Worm (Caenorhabditis elegans): Measurements from ENCODE around the gene F54D5.9.

ce11 chrII:11569213-11569868, 24.7 kb upstream of the F54D5.9 start, which contains the start of the genes F54D5.23 and F54D5.4:
- TF ChIP-seq ztf-1 (GFP tag; conservative IDR thresholded peaks at IDR 0.05) (no peak), sem-4 (tag; optimal IDR thresholded peaks at IDR 0.05) (no peak), aly-2 (tag; optimal IDR thresholded peaks at IDR 0.05) (no peak)
